Fruit fly (Drosophila melanogaster) S2 (cell line): ENCODE data around the gene Spn27A.

Source experiments
- CG8478 ChIP-seq: fragments of >200 bp; optimal IDR thresholded peaks from 2 replicates; lab custom pipeline; 2018
- CTCF ChIP-seq, 2 experiments: fragments of >200 bp; optimal IDR thresholded peaks; 2 replicates each; lab custom pipeline; 2018

dm6 chr2L:6698387-6698786 lies 25.2 kb upstream of the Spn27A start:
- no peak for TF ChIP-seq CG8478 (lab: Kevin White, UChicago)
- no peak for TF ChIP-seq CTCF (optimal IDR thresholded peaks at IDR 0.05; lab: Kevin White, UChicago)
